Worm (Caenorhabditis elegans): Measurements from ENCODE around the gene haly-1.

ce11 chrX:10864322-10864721 is 32.1 kb downstream of the haly-1 start, which contains the start of gene pgp-8:
- TF ChIP-seq nhr-237 (tag; optimal IDR thresholded peaks at IDR 0.05): no peak
- TF ChIP-seq tbx-2 (tag; optimal IDR thresholded peaks at IDR 0.05): no peak
- TF ChIP-seq nhr-11 (tag; optimal IDR thresholded peaks at IDR 0.05): no peak
- TF ChIP-seq nfya-1 (tag; optimal IDR thresholded peaks at IDR 0.05; ENCODE audit: insufficient read depth): no peak
- TF ChIP-seq ceh-16 (tag; optimal IDR thresholded peaks at IDR 0.05): no peak
- TF ChIP-seq elt-2 (tag; optimal IDR thresholded peaks at IDR 0.05): no peak
- TF ChIP-seq mdl-1 (tag; optimal IDR thresholded peaks at IDR 0.05): no peak
- TF ChIP-seq nhr-76 (tag; optimal IDR thresholded peaks at IDR 0.05): no peak
- no peak for TF ChIP-seq unc-62 (GFP tag; optimal IDR thresholded peaks at IDR 0.05)
- TF ChIP-seq pha-4 (tag; optimal IDR thresholded peaks at IDR 0.05): no peak
- no peak for TF ChIP-seq skn-1 (tag; optimal IDR thresholded peaks at IDR 0.05)
- TF ChIP-seq egl-27 (tag; optimal IDR thresholded peaks at IDR 0.05): no peak

All from whole organism, L3 larva.